Worm (Caenorhabditis elegans) whole organism, L4 larva: ENCODE data around the gene srx-137.

Source experiments
- ces-1 ChIP-seq: fragments of 150-350 bp; sonication (generic microtip); optimal IDR thresholded peaks from 4 replicates; lab custom pipeline; 2014; ENCODE audit warnings: missing biosample characterization, missing genetic modification reagents, missing genetic modification characterization
- fos-1 ChIP-seq: fragments of 150-350 bp; optimal IDR thresholded peaks from 2 replicates; lab custom pipeline; 2014; ENCODE audit warnings: missing biosample characterization, missing genetic modification characterization
- gei-8 ChIP-seq: fragments of 200-800 bp; sonication (Bioruptor generic); optimal IDR thresholded peaks from 2 replicates; lab custom pipeline; 2018; ENCODE audit warnings: mild to moderate bottlenecking, missing genetic modification characterization, missing compliant biosample characterization
- lin-15B ChIP-seq: fragments of 150-350 bp; sonication (generic microtip); optimal IDR thresholded peaks from 3 replicates; lab custom pipeline; 2014; ENCODE audit warnings: missing biosample characterization, missing genetic modification characterization
- mdl-1 ChIP-seq, 2 experiments: fragments of 150-350 bp in 1 of 2; sonication (generic microtip) in 1 of 2; optimal IDR thresholded peaks; 2 replicates each; lab custom pipeline; 2014 to 2017; ENCODE audit warnings: missing biosample characterization in 2 of 2, missing genetic modification characterization in 2 of 2
- mxl-2 ChIP-seq: fragments of 200-800 bp; sonication (Bioruptor generic); conservative IDR thresholded peaks from 2 replicates; pipeline ENCODE4 v1.3.6; 2022; ENCODE audit warnings: missing genetic modification reagents, missing genetic modification characterization, missing compliant biosample characterization
- nhr-11 ChIP-seq: fragments of 150-350 bp; optimal IDR thresholded peaks from 2 replicates; lab custom pipeline; 2014; ENCODE audit warnings: missing biosample characterization, missing genetic modification characterization
- nhr-237 ChIP-seq: sonication (generic microtip); optimal IDR thresholded peaks from 2 replicates; lab custom pipeline; 2017; ENCODE audit warnings: missing biosample characterization, missing genetic modification characterization
- set-16 ChIP-seq: fragments of 200-800 bp; sonication (Bioruptor generic); IDR thresholded peaks from 2 replicates; pipeline ENCODE4 v1.3.6; 2022; ENCODE audit warnings: missing genetic modification reagents, missing genetic modification characterization, missing compliant biosample characterization
- ztf-11 ChIP-seq: fragments of 150-350 bp; optimal IDR thresholded peaks from 2 replicates; lab custom pipeline; 2014; ENCODE audit warnings: missing biosample characterization, missing genetic modification characterization

- TF ChIP-seq ztf-11 (tag; lab: Kevin White, UChicago), result no peak
- TF ChIP-seq ces-1, result no peak
- TF ChIP-seq set-16 (GFP tag; lab: Robert Waterston, UW), result no peak
- TF ChIP-seq fos-1 (tag; lab: Kevin White, UChicago), result no peak
- no peak for TF ChIP-seq lin-15B (tag; lab: Kevin White, UChicago)
- no peak for TF ChIP-seq nhr-11 (tag; lab: Kevin White, UChicago)
- TF ChIP-seq mdl-1 (tag; optimal IDR thresholded peaks at IDR 0.05; lab: Kevin White, UChicago), result no peak
- TF ChIP-seq gei-8 (GFP tag; lab: Kevin White, UChicago), result no peak
- no peak for TF ChIP-seq mxl-2 (GFP tag; lab: Robert Waterston, UW)
- no peak for TF ChIP-seq nhr-237
Measured at ce11 chrV:13908916-13909176, 46.2 kb downstream of the srx-137 start, which contains the start of gene C06B3.6.
